Worm (Caenorhabditis elegans): Measurements from ENCODE around the gene Y97E10AR.2.

ce11 chrV:7956218-7956617 is 39.8 kb upstream of the Y97E10AR.2 start, which contains the start of gene pals-34:
- TF ChIP-seq nhr-11 (tag; optimal IDR thresholded peaks at IDR 0.05) (no peak), dmd-4 (tag; optimal IDR thresholded peaks at IDR 0.05; ENCODE audit: borderline replicate concordance) (no peak), ceh-22 (tag; optimal IDR thresholded peaks at IDR 0.05) (no peak), nhr-232 (tag; optimal IDR thresholded peaks at IDR 0.05) (no peak), ceh-31 (tag; optimal IDR thresholded peaks at IDR 0.05) (no peak), tbx-2 (tag; optimal IDR thresholded peaks at IDR 0.05) (no peak), che-1 (tag; optimal IDR thresholded peaks at IDR 0.05) (no peak), nfya-1 (tag; optimal IDR thresholded peaks at IDR 0.05) (no peak), ama-1 (optimal IDR thresholded peaks at IDR 0.05) (no peak), unc-86 (tag; optimal IDR thresholded peaks at IDR 0.05) (no peak), sox-4 (tag; optimal IDR thresholded peaks at IDR 0.05) (no peak), sox-2 (GFP tag; IDR thresholded peaks at IDR 0.05) (no peak), hlh-30 (tag; optimal IDR thresholded peaks at IDR 0.05; ENCODE audit: insufficient read depth) (no peak)
